Worm (Caenorhabditis elegans) whole organism, L2 larva: ENCODE results near the gene F44B9.8.

ENCODE experiments used
- lin-13 ChIP-seq: fragments of 150-350 bp; optimal IDR thresholded peaks from 2 replicates; lab custom pipeline; 2014; ENCODE audit warnings: missing biosample characterization, missing genetic modification reagents, missing genetic modification characterization
- zag-1 ChIP-seq: fragments of 150-350 bp; optimal IDR thresholded peaks from 2 replicates; lab custom pipeline; 2014; ENCODE audit warnings: missing biosample characterization, missing genetic modification characterization

DNA sequence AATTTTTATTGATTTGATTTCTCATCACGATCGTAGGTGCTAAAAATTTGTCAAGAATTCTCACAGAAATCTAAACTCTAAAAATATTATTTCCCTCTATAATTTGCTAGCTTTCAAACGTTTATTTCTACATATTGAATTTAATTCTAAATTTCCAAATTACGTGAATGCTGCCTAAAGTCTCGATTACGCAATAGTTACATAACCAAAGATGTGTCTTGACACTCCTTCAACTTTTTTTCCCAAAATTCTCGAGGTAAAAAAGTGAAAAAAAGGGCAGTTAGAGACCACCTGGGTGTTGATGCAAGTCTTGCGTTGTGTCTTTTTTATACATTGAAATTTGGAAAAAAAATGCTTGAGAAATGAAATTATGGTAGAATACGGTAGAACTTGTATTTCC is 22.4 kb upstream of the F44B9.8 start:
- TF ChIP-seq lin-13 (GFP tag; lab: Kevin White, UChicago) (no peak), zag-1 (tag; lab: Kevin White, UChicago) (no peak)
